Worm (Caenorhabditis elegans): ENCODE results near the gene srw-19.

DNA sequence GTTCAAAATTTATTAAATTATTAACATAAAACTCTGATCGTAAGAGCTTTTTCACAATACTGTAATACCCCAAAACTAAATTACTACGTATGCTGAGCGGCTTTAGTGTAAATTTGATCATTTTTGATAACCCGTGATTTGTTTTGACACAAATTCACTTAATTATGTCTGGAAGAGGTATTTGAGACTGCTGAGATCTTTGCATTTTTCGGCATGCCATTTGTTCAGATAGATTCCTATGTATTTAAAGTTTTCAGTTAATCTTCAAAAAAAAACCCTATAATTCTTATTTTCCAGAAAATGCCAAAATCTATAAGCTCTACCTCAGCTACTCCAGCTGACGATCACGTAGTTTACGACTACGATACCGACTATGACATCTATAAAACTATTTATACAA, 50.9 kb downstream of the srw-19 start, which contains the start of gene srw-15:
- TF ChIP-seq lir-3 (tag; optimal IDR thresholded peaks at IDR 0.05) (no peak), dpl-1 (GFP tag; optimal IDR thresholded peaks at IDR 0.05) (no peak), unc-39 (tag; optimal IDR thresholded peaks at IDR 0.05) (no peak), ZK546.5 (tag; optimal IDR thresholded peaks at IDR 0.05) (no peak), lin-1 (GFP tag; IDR thresholded peaks at IDR 0.05) (no peak), nhr-28 (tag; optimal IDR thresholded peaks at IDR 0.05) (no peak), snpc-4 (tag; optimal IDR thresholded peaks at IDR 0.05) (no peak), daf-12 (tag; optimal IDR thresholded peaks at IDR 0.05) (no peak), madf-9 (GFP tag; conservative IDR thresholded peaks at IDR 0.05) (no peak), R02D3.7 (tag; optimal IDR thresholded peaks at IDR 0.05) (no peak), nhr-76 (tag; optimal IDR thresholded peaks at IDR 0.05) (no peak), F26F4.8 (GFP tag; conservative IDR thresholded peaks at IDR 0.05) (no peak), nhr-237 (tag; optimal IDR thresholded peaks at IDR 0.05) (no peak), zfp-3 (GFP tag; conservative IDR thresholded peaks at IDR 0.05) (no peak)

Data from whole organism, L4 larva.